Worm (Caenorhabditis elegans) whole organism, L2 larva: ENCODE measurements around the gene flp-12.
"Not testable (repeated sequence)": the region's sequence is repeated elsewhere in the genome, so short reads cannot be mapped to it uniquely, and the experiment has no call there.

Experiments used
- alr-1 ChIP-seq: fragments of 150-350 bp; optimal IDR thresholded peaks from 2 replicates; lab custom pipeline; 2014; ENCODE audit warnings: missing biosample characterization, missing genetic modification characterization
- dmd-4 ChIP-seq: sonication (generic microtip); optimal IDR thresholded peaks from 2 replicates; lab custom pipeline; 2017; ENCODE audit warnings: missing biosample characterization, missing genetic modification characterization
- egl-27 ChIP-seq: sonication (generic microtip); optimal IDR thresholded peaks from 3 replicates; lab custom pipeline; 2017; ENCODE audit warnings: missing biosample characterization, missing genetic modification reagents, missing genetic modification characterization
- lin-11 ChIP-seq: fragments of 150-350 bp; sonication (generic microtip); optimal IDR thresholded peaks from 2 replicates; lab custom pipeline; 2014; ENCODE audit warnings: missing biosample characterization, missing genetic modification characterization, inconsistent platforms, mixed read lengths
- lsy-2 ChIP-seq, 2 experiments: fragments of 150-350 bp in 1 of 2; sonication (generic microtip) in 1 of 2; optimal IDR thresholded peaks; 2 replicates each; lab custom pipeline; 2014 to 2017; ENCODE audit warnings: missing biosample characterization in 2 of 2, missing genetic modification characterization in 2 of 2
- mdl-1 ChIP-seq, 2 experiments: fragments of 150-350 bp in 1 of 2; sonication (generic microtip) in 1 of 2; optimal IDR thresholded peaks; 2 replicates each; lab custom pipeline; 2017; ENCODE audit warnings: missing biosample characterization in 2 of 2, missing genetic modification characterization in 2 of 2
- nhr-12 ChIP-seq: fragments of 150-350 bp; optimal IDR thresholded peaks from 2 replicates; lab custom pipeline; 2014; ENCODE audit warnings: missing biosample characterization, missing genetic modification characterization
- unc-62 ChIP-seq: fragments of 150-350 bp; optimal IDR thresholded peaks from 2 replicates; lab custom pipeline; 2014; ENCODE audit warnings: missing biosample characterization, missing genetic modification reagents, missing genetic modification characterization
- zag-1 ChIP-seq: fragments of 150-350 bp; optimal IDR thresholded peaks from 2 replicates; lab custom pipeline; 2014; ENCODE audit warnings: missing biosample characterization, missing genetic modification characterization
- ztf-11 ChIP-seq: sonication (generic microtip); optimal IDR thresholded peaks from 2 replicates; lab custom pipeline; 2017; ENCODE audit warnings: missing biosample characterization, missing genetic modification characterization

- not testable (repeated sequence) for TF ChIP-seq lsy-2 (tag; optimal IDR thresholded peaks at IDR 0.05; lab: Kevin White, UChicago); alr-1 (tag; lab: Kevin White, UChicago); egl-27 (tag; lab: Kevin White, UChicago); zag-1 (tag; lab: Kevin White, UChicago); ztf-11 (tag; lab: Kevin White, UChicago); unc-62 (GFP tag; lab: Kevin White, UChicago); nhr-12; mdl-1 (tag; optimal IDR thresholded peaks at IDR 0.05; lab: Kevin White, UChicago); dmd-4 (tag; lab: Kevin White, UChicago); lin-11 (tag; lab: Kevin White, UChicago)
Observed at ce11 chrX:4606389-4606880, 14.3 kb upstream of the flp-12 start.
